2 fruit fly cellular contexts compared by ENCODE assay signal in the genomic region with DNA sequence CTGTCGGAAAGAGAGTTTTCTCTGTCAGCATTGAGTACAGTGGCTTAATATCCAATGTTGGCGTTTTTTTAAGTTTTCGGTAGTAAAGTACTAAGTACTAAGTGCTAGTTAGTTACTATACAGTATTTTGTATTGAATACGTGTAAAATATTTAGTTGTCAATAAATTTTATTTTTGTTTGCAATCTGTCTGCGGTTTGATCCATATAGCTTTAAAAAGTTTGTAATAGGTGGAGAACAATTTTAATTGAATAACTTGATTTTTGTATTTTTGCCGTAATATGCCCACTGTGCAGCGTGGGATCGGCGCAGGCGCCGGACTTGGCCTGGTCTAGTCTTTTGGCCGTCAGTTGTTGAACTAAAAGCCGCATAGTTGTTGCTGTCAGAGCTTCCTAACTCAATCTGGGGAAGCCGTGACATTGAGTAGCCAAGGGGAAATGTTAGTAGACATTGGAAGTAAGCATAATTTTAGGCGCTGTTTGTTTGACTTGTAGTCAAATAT.
TF ChIP-seq lines count a peak whose summit lies in the region.

No protein-coding gene starts in this region.

TF ChIP-seq in whole organism, embryonic, 481 proteins besides CTCF, POLR2A, EP300 and RAD21 (continued from another document and continues in another):
- TF ChIP-seq Hr3 (GFP tag; optimal IDR thresholded peaks at IDR 0.05; lab: Kevin White, UChicago): peak; percentile 86
- peak; percentile 80 for TF ChIP-seq abd-A (tag; optimal IDR thresholded peaks at IDR 0.05; lab: Kevin White, UChicago)
- TF ChIP-seq tin (GFP tag; optimal IDR thresholded peaks at IDR 0.05; lab: Kevin White, UChicago): peak; percentile 89
- TF ChIP-seq NFAT (GFP tag; IDR thresholded peaks at IDR 0.05; lab: Robert Waterston, UW): peak; percentile 77
- TF ChIP-seq nerfin-2 (GFP tag; IDR thresholded peaks at IDR 0.05; lab: Robert Waterston, UW; ENCODE audit: partially characterized antibody): no peak
- TF ChIP-seq CG15601 (tag; optimal IDR thresholded peaks at IDR 0.05; lab: Kevin White, UChicago): peak; percentile 81
- peak; percentile 80 for TF ChIP-seq CG34422 (GFP tag; IDR thresholded peaks at IDR 0.05; lab: Robert Waterston, UW)
- TF ChIP-seq CG7839 (tag; optimal IDR thresholded peaks at IDR 0.05; lab: Kevin White, UChicago): peak; percentile 93
- TF ChIP-seq HLH3B (GFP tag; IDR thresholded peaks at IDR 0.05; lab: Robert Waterston, UW): peak; percentile 91
- peak; percentile 52 for TF ChIP-seq CG10565 (GFP tag; optimal IDR thresholded peaks at IDR 0.05; lab: Kevin White, UChicago)
- 0 out of 3 replicates have a peak, but pooled peaks have one; percentile 41 for TF ChIP-seq z (GFP tag; IDR thresholded peaks at IDR 0.05; lab: Robert Waterston, UW)
- peak; percentile 80 for TF ChIP-seq Nf-YB (GFP tag; optimal IDR thresholded peaks at IDR 0.05; lab: Kevin White, UChicago)
- TF ChIP-seq pho (GFP tag; optimal IDR thresholded peaks at IDR 0.05; lab: Kevin White, UChicago): peak; percentile 93
- peak; percentile 91 for TF ChIP-seq CG8388 (GFP tag; optimal IDR thresholded peaks at IDR 0.05; lab: Kevin White, UChicago)
- TF ChIP-seq Hmx (GFP tag; optimal IDR thresholded peaks at IDR 0.05; lab: Kevin White, UChicago): peak; percentile 80
- TF ChIP-seq CG16813 (GFP tag; IDR thresholded peaks at IDR 0.05; lab: Robert Waterston, UW; ENCODE audit: partially characterized antibody): 0 out of 3 replicates have a peak, but pooled peaks have one; percentile 19
- peak; percentile 65 for TF ChIP-seq Ets97D (GFP tag; optimal IDR thresholded peaks at IDR 0.05; lab: Kevin White, UChicago)
- peak; percentile 51 for TF ChIP-seq da (GFP tag; optimal IDR thresholded peaks at IDR 0.05; lab: Kevin White, UChicago)
- TF ChIP-seq CG11398 (GFP tag; optimal IDR thresholded peaks at IDR 0.05; lab: Kevin White, UChicago): peak; percentile 77
- TF ChIP-seq CG10321 (GFP tag; IDR thresholded peaks at IDR 0.05; lab: Robert Waterston, UW): peak; percentile 47; the same call in 1 of the 2 replicates
- TF ChIP-seq CG13624 (GFP tag; optimal IDR thresholded peaks at IDR 0.05; lab: Kevin White, UChicago): peak; percentile 92
- no peak for TF ChIP-seq hb (GFP tag; IDR thresholded peaks at IDR 0.05; lab: Robert Waterston, UW; ENCODE audit: partially characterized antibody)
- TF ChIP-seq row (GFP tag; IDR thresholded peaks at IDR 0.05; lab: Robert Waterston, UW): peak; percentile 90
- TF ChIP-seq Oli (tag; optimal IDR thresholded peaks at IDR 0.05; lab: Kevin White, UChicago): peak; percentile 95
- peak; percentile 94 for TF ChIP-seq CG8924 (tag; optimal IDR thresholded peaks at IDR 0.05; lab: Kevin White, UChicago)
- TF ChIP-seq CG17359 (tag; optimal IDR thresholded peaks at IDR 0.05; lab: Kevin White, UChicago): peak; percentile 92
- peak; percentile 55 for TF ChIP-seq CG15696 (tag; optimal IDR thresholded peaks at IDR 0.05; lab: Kevin White, UChicago)
- no peak for TF ChIP-seq prd (optimal IDR thresholded peaks at IDR 0.05; lab: Kevin White, UChicago)
- peak; percentile 84 for TF ChIP-seq prd (GFP tag; IDR thresholded peaks at IDR 0.05; lab: Robert Waterston, UW)
- TF ChIP-seq CG31441 (GFP tag; IDR thresholded peaks at IDR 0.05; lab: Robert Waterston, UW): peak; percentile 96
- TF ChIP-seq onecut (GFP tag; IDR thresholded peaks at IDR 0.05; lab: Robert Waterston, UW): peak; percentile 85
- TF ChIP-seq Awh (GFP tag; IDR thresholded peaks at IDR 0.05; lab: Robert Waterston, UW): peak; percentile 80
- peak; percentile 82 for TF ChIP-seq CG12236 (GFP tag; optimal IDR thresholded peaks at IDR 0.05; lab: Kevin White, UChicago)
- peak; percentile 67 for TF ChIP-seq CG6272 (GFP tag; IDR thresholded peaks at IDR 0.05; lab: Robert Waterston, UW)
- TF ChIP-seq Taf1 (GFP tag; IDR thresholded peaks at IDR 0.05; lab: Robert Waterston, UW): peak; percentile 68
- peak; percentile 65 for TF ChIP-seq Gug (GFP tag; IDR thresholded peaks at IDR 0.05; lab: Robert Waterston, UW)
- TF ChIP-seq nom (GFP tag; optimal IDR thresholded peaks at IDR 0.05; lab: Kevin White, UChicago): no peak
- TF ChIP-seq Hand (GFP tag; optimal IDR thresholded peaks at IDR 0.05; lab: Kevin White, UChicago): peak; percentile 91
- TF ChIP-seq CG34224 (GFP tag; IDR thresholded peaks at IDR 0.05; lab: Robert Waterston, UW; ENCODE audit: partially characterized antibody): no peak
- peak; percentile 77 for TF ChIP-seq CG7357 (GFP tag; IDR thresholded peaks at IDR 0.05; lab: Robert Waterston, UW)
- no peak for TF ChIP-seq amos (GFP tag; IDR thresholded peaks at IDR 0.05; lab: Robert Waterston, UW; ENCODE audit: partially characterized antibody)
- TF ChIP-seq al (GFP tag; IDR thresholded peaks at IDR 0.05; lab: Robert Waterston, UW): peak; percentile 71
- no peak for TF ChIP-seq Stat92E (GFP tag; optimal IDR thresholded peaks at IDR 0.05; lab: Kevin White, UChicago)
- TF ChIP-seq bab2 (GFP tag; optimal IDR thresholded peaks at IDR 0.05; lab: Kevin White, UChicago): peak; percentile 75
- TF ChIP-seq psq (GFP tag; optimal IDR thresholded peaks at IDR 0.05; lab: Kevin White, UChicago): peak; percentile 63
- no peak for TF ChIP-seq bbx (GFP tag; IDR thresholded peaks at IDR 0.05; lab: Robert Waterston, UW; ENCODE audit: partially characterized antibody)
- TF ChIP-seq CG3726 (GFP tag; IDR thresholded peaks at IDR 0.05; lab: Robert Waterston, UW): peak; percentile 65; the same call in 2 of the 3 replicates
- TF ChIP-seq zfh2 (GFP tag; optimal IDR thresholded peaks at IDR 0.05; lab: Kevin White, UChicago): peak; percentile 86
- peak; percentile 93 for TF ChIP-seq unpg (GFP tag; optimal IDR thresholded peaks at IDR 0.05; lab: Kevin White, UChicago)
- TF ChIP-seq Aef1 (GFP tag; IDR thresholded peaks at IDR 0.05; lab: Robert Waterston, UW): peak; percentile 82
- TF ChIP-seq CG11456 (GFP tag; IDR thresholded peaks at IDR 0.05; lab: Robert Waterston, UW): peak; percentile 83
- peak; percentile 75 for TF ChIP-seq Mad (GFP tag; optimal IDR thresholded peaks at IDR 0.05; lab: Kevin White, UChicago)
- peak; percentile 92 for TF ChIP-seq CG17829 (tag; optimal IDR thresholded peaks at IDR 0.05; lab: Kevin White, UChicago)
- TF ChIP-seq Dll (GFP tag; IDR thresholded peaks at IDR 0.05; lab: Robert Waterston, UW; ENCODE audit: partially characterized antibody): no peak
- peak; percentile 95 for TF ChIP-seq ATbp (GFP tag; optimal IDR thresholded peaks at IDR 0.05; lab: Kevin White, UChicago)
- TF ChIP-seq CG30431 (GFP tag; optimal IDR thresholded peaks at IDR 0.05; lab: Kevin White, UChicago): peak; percentile 78
- peak; percentile 54; the same call in 1 of the 2 replicates for TF ChIP-seq ro (GFP tag; IDR thresholded peaks at IDR 0.05; lab: Robert Waterston, UW)
- peak; percentile 93 for TF ChIP-seq ftz-f1 (GFP tag; optimal IDR thresholded peaks at IDR 0.05; lab: Kevin White, UChicago)
- peak; percentile 83 for TF ChIP-seq CG7372 (GFP tag; IDR thresholded peaks at IDR 0.05; lab: Robert Waterston, UW)
- TF ChIP-seq CG15269 (tag; optimal IDR thresholded peaks at IDR 0.05; lab: Kevin White, UChicago): peak; percentile 95
- no peak for TF ChIP-seq pfk (GFP tag; optimal IDR thresholded peaks at IDR 0.05; lab: Kevin White, UChicago)

TF ChIP-seq in whole organism, prepupa, 60 proteins besides CTCF, POLR2A, EP300 and RAD21 (continued from another document):
- TF ChIP-seq CG7368 (GFP tag; optimal IDR thresholded peaks at IDR 0.05; lab: Kevin White, UChicago) (peak; percentile 34), Eip75B (GFP tag; optimal IDR thresholded peaks at IDR 0.05; lab: Kevin White, UChicago) (peak; percentile 59), CG6854 (GFP tag; optimal IDR thresholded peaks at IDR 0.05; lab: Kevin White, UChicago) (no peak), eg (GFP tag; IDR thresholded peaks at IDR 0.05; lab: Robert Waterston, UW) (peak; percentile 81), esn (GFP tag; optimal IDR thresholded peaks at IDR 0.05; lab: Kevin White, UChicago) (peak; percentile 59), dsx (GFP tag; optimal IDR thresholded peaks at IDR 0.05; lab: Kevin White, UChicago; ENCODE audit: poor library complexity, severe bottlenecking) (peak; percentile 67), topi (GFP tag; optimal IDR thresholded peaks at IDR 0.05; lab: Kevin White, UChicago) (peak; percentile 61), ss (GFP tag; optimal IDR thresholded peaks at IDR 0.05; lab: Kevin White, UChicago) (peak in 1 of 2 experiments; percentile 69), spab (GFP tag; optimal IDR thresholded peaks at IDR 0.05; lab: Kevin White, UChicago) (peak; percentile 31), fkh (GFP tag; optimal IDR thresholded peaks at IDR 0.05; lab: Kevin White, UChicago) (peak; percentile 76), OdsH (GFP tag; optimal IDR thresholded peaks at IDR 0.05; lab: Kevin White, UChicago) (peak; percentile 65)
